Worm (Caenorhabditis elegans): ENCODE results near the gene sre-24.

- no peak for TF ChIP-seq fos-1 (tag; optimal IDR thresholded peaks at IDR 0.05)
- TF ChIP-seq nhr-77 (tag; optimal IDR thresholded peaks at IDR 0.05): no peak
- TF ChIP-seq aly-2 (tag; optimal IDR thresholded peaks at IDR 0.05): no peak
- TF ChIP-seq ceh-16 (tag; optimal IDR thresholded peaks at IDR 0.05): no peak
- no peak for TF ChIP-seq mdl-1 (tag; optimal IDR thresholded peaks at IDR 0.05)
- TF ChIP-seq fkh-10 (GFP tag; optimal IDR thresholded peaks at IDR 0.05): no peak
- TF ChIP-seq elt-1 (tag; optimal IDR thresholded peaks at IDR 0.05): no peak
- no peak for TF ChIP-seq elt-3 (tag; optimal IDR thresholded peaks at IDR 0.05)
- TF ChIP-seq nfya-1 (tag; optimal IDR thresholded peaks at IDR 0.05; ENCODE audit: insufficient read depth): no peak
- no peak for TF ChIP-seq lin-39 (tag; optimal IDR thresholded peaks at IDR 0.05)
- no peak for TF ChIP-seq pqm-1 (tag; optimal IDR thresholded peaks at IDR 0.05)
- no peak for TF ChIP-seq hmg-11 (tag; optimal IDR thresholded peaks at IDR 0.05)
- no peak for TF ChIP-seq egl-27 (tag; optimal IDR thresholded peaks at IDR 0.05)
- no peak for TF ChIP-seq mml-1 (tag; optimal IDR thresholded peaks at IDR 0.05)
Measured at ce11 chrV:2836501-2836900, 48.0 kb upstream of the sre-24 start, which contains the start of gene srj-45.
